Worm (Caenorhabditis elegans): ENCODE results near the gene C05C8.7.

DNA sequence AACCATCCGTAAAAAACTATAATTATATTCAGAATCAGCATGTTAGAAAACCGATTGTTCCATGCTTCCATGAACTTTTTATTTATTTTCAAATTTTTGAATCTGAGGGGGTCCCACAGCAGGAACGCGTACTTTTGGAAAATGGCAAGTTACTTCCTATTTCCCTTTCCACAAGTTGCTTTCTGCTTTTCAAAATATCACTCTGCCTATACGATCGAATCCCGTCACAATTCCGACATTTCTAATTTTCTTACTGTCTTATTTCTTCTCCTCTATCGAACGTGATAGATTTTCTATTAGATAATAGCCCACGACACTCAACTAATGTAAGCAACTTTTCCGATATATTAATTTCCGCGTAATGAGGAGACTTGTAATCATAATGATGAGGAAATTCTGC is 28.6 kb upstream of the C05C8.7 start, which contains the start of gene C13A2.5:
- TF ChIP-seq cebp-1 (GFP tag; IDR thresholded peaks at IDR 0.05) (no peak), cebp-1 (tag; optimal IDR thresholded peaks at IDR 0.05) (no peak), ama-1 (optimal IDR thresholded peaks at IDR 0.05) (no peak), ama-1 (GFP tag; optimal IDR thresholded peaks at IDR 0.05) (no peak), nfya-1 (tag; optimal IDR thresholded peaks at IDR 0.05; ENCODE audit: borderline replicate concordance, insufficient read depth) (no peak), pha-4 (tag; optimal IDR thresholded peaks at IDR 0.05) (no peak), zfh-2 (GFP tag; conservative IDR thresholded peaks at IDR 0.05) (no peak), nhr-179 (tag; optimal IDR thresholded peaks at IDR 0.05) (no peak), somi-1 (GFP tag; optimal IDR thresholded peaks at IDR 0.05) (no peak), bed-2 (GFP tag; IDR thresholded peaks at IDR 0.05) (no peak), ccch-3 (GFP tag; optimal IDR thresholded peaks at IDR 0.05) (no peak), Y67H2A.10 (GFP tag; conservative IDR thresholded peaks at IDR 0.05) (no peak), athp-1 (tag; optimal IDR thresholded peaks at IDR 0.05) (no peak), egrh-3 (GFP tag; IDR thresholded peaks at IDR 0.05) (no peak)
